Fruit fly (Drosophila melanogaster): ENCODE results near the gene CG13476.

The CG13476 gene

DNA sequence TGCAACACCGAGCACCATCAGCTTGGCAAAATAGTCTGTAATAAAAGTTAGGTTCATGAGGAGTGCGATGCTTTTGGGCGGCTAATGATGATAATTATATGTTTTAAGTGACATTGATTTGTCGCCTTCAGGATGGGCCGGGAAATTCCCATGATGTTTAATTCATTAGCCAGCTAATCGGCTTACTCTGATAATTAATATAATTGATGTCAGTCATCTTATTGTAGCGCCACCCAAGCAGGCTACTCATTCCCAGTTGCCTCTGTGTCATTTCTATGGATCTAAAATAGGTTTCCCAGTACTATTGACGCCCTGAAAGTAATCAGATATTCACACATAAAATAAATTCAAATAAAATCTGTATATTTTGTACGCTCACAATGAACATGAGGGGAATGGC, at the start of gene CG13476:
Gene CG13476 (plus strand): TSS at position 301 of the 400 bp plus-strand sequence.
- TF ChIP-seq Sp1 (GFP tag; optimal IDR thresholded peaks at IDR 0.05): no peak
- no peak for TF ChIP-seq N (GFP tag; optimal IDR thresholded peaks at IDR 0.05)
- no peak for TF ChIP-seq Jra (GFP tag; optimal IDR thresholded peaks at IDR 0.05)
- TF ChIP-seq dmrt93B (GFP tag; optimal IDR thresholded peaks at IDR 0.05): no peak

DNA sequence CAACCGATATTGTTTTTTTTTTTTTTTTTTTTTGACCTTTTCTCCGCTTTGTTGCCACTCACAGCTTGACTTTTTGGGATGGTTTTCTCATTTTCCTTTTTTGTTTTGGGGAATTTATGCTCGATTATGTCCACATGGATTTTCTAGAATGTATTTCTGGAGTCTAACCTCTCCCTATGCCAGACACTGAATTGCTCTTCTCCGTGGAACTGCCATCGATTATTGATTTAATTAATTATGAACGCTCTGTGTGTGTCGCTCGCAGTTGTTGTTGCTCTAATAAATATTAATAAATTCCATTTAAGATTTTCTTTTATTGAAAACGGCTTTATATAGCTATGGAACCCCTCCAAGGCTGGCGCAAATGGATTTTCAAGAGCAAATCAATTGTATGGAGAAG, 49.6 kb upstream of the CG13476 start:
- TF ChIP-seq tai (GFP tag; optimal IDR thresholded peaks at IDR 0.05) (no peak), br (GFP tag; optimal IDR thresholded peaks at IDR 0.05) (no peak), OdsH (GFP tag; optimal IDR thresholded peaks at IDR 0.05) (no peak), Vsx2 (GFP tag; optimal IDR thresholded peaks at IDR 0.05; ENCODE audit: partially characterized antibody) (no peak), CG32264 (GFP tag; optimal IDR thresholded peaks at IDR 0.05) (no peak), lola (GFP tag; optimal IDR thresholded peaks at IDR 0.05) (no peak), Dif (GFP tag; optimal IDR thresholded peaks at IDR 0.05; ENCODE audit: partially characterized antibody) (no peak), Hnf4 (GFP tag; optimal IDR thresholded peaks at IDR 0.05) (no peak), Rel (GFP tag; optimal IDR thresholded peaks at IDR 0.05) (no peak), Rel (tag; optimal IDR thresholded peaks at IDR 0.05) (no peak), CG9705 (GFP tag; optimal IDR thresholded peaks at IDR 0.05) (no peak), Abd-B (GFP tag; optimal IDR thresholded peaks at IDR 0.05) (no peak), jim (GFP tag; optimal IDR thresholded peaks at IDR 0.05) (no peak)

- TF ChIP-seq br (GFP tag; optimal IDR thresholded peaks at IDR 0.05) (peak; percentile 1), h (GFP tag; optimal IDR thresholded peaks at IDR 0.05) (peak; percentile 18), pan (optimal IDR thresholded peaks at IDR 0.05) (no peak), rgr (GFP tag; optimal IDR thresholded peaks at IDR 0.05) (peak; percentile 3), Rel (GFP tag; optimal IDR thresholded peaks at IDR 0.05) (no peak), Rel (tag; optimal IDR thresholded peaks at IDR 0.05) (no peak), Jra (GFP tag; optimal IDR thresholded peaks at IDR 0.05) (no peak)
Measured at dm6 chr3L:14657485-14658054, 47.7 kb upstream of the CG13476 start.

DNA sequence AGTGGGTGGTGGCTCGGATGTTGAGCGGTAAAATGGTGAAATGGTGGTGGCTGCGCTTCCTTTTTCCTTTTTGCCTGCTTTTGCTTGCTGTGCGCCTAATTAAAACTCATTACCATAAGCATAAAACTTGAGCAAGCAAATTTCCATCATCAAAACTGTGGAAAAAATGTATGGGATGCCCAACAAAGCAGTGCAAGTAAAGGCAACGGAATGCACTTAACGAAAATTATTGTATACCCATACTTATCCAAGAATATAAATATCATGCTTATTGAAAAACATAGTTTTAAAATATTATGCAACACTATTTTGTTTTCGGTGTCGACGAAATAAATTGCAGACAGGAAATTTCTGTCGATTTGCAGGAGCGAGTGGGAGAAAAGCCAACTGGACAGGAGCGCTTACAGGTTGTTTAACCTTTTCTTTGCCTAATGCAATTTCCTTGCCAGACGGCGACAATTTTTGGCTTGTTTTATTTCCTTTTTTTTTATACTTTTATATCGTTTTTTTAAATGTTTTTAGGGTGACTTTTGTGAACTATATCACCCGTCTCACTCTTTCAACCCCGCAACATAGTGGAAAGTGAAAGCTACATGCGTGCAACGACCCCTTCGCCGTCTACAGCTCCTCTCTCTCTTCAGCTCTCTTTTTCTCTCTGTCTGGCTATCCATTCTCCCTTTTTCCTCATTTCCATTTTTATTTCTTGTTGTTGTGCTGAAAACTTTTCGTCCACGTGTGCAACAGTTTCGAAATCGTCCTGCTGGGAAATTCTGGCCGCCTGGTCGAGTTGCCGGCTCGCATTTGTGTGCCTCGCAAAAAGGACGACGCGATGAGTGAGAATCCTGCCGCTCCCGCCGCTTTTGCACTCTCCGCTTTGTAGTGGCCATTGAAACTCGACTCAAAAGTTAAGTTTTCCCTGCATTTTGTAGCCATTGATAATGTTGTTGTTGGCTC, 45.0 kb upstream of the CG13476 start:
- TF ChIP-seq foxo (GFP tag; optimal IDR thresholded peaks at IDR 0.05) (no peak), OdsH (GFP tag; optimal IDR thresholded peaks at IDR 0.05) (no peak), Hr83 (GFP tag; optimal IDR thresholded peaks at IDR 0.05; ENCODE audit: poor library complexity, severe bottlenecking) (no peak), Dif (GFP tag; optimal IDR thresholded peaks at IDR 0.05; ENCODE audit: partially characterized antibody) (no peak)

DNA sequence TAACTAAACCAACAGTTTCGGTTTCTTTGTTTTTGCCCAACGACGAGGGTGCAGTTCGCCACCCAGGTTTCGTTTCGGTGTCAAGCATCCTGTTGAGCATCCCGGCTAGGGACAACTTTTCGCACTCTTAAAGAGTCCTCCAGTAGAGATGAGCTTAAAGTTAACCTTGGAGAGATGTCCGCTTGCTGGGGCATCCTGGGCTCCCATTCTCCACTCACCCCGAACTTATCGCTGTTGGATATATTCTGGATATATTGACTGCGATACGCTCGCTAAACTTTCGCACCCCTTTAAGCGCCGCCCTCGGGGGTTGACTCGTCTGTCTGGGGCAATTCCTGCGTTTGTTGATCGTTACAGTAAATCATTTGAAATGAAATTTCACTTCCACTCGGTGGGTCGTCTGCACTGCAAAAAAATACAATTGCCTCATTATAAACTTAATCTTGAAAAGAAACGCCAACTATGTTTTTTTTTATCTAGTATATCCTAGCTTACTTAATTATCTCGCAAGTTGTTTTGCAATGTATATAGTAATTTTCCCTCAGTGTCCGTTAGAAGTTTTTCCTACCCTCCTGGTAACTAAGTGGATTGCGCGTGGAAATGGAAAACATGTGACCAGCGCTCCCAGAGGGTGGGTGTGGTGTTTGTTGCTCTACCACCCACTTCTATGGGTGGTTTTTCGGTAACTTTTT, 43.6 kb upstream of the CG13476 start:
- TF ChIP-seq Hnf4 (GFP tag; optimal IDR thresholded peaks at IDR 0.05) (peak; percentile 36), woc (GFP tag; optimal IDR thresholded peaks at IDR 0.05) (peak; percentile 13), N (GFP tag; optimal IDR thresholded peaks at IDR 0.05) (no peak), Vsx2 (GFP tag; optimal IDR thresholded peaks at IDR 0.05; ENCODE audit: partially characterized antibody) (no peak), lola (GFP tag; optimal IDR thresholded peaks at IDR 0.05) (no peak), Mio (GFP tag; optimal IDR thresholded peaks at IDR 0.05) (no peak), h (GFP tag; optimal IDR thresholded peaks at IDR 0.05) (peak; percentile 55), tai (GFP tag; optimal IDR thresholded peaks at IDR 0.05) (no peak), usp (GFP tag; optimal IDR thresholded peaks at IDR 0.05) (no peak), jim (GFP tag; optimal IDR thresholded peaks at IDR 0.05) (no peak), psq (GFP tag; optimal IDR thresholded peaks at IDR 0.05) (peak; percentile 6), pan (optimal IDR thresholded peaks at IDR 0.05) (no peak), Rel (GFP tag; optimal IDR thresholded peaks at IDR 0.05) (no peak), Rel (tag; optimal IDR thresholded peaks at IDR 0.05) (no peak), Hr83 (GFP tag; optimal IDR thresholded peaks at IDR 0.05; ENCODE audit: poor library complexity, severe bottlenecking) (no peak), GATAd (GFP tag; optimal IDR thresholded peaks at IDR 0.05) (no peak), dsf (GFP tag; optimal IDR thresholded peaks at IDR 0.05; ENCODE audit: borderline replicate concordance) (no peak), CG9705 (GFP tag; optimal IDR thresholded peaks at IDR 0.05) (no peak), Abd-B (GFP tag; optimal IDR thresholded peaks at IDR 0.05) (no peak), CrebA (GFP tag; optimal IDR thresholded peaks at IDR 0.05; ENCODE audit: borderline replicate concordance) (no peak), OdsH (GFP tag; optimal IDR thresholded peaks at IDR 0.05) (peak; percentile 45), rgr (GFP tag; optimal IDR thresholded peaks at IDR 0.05) (peak; percentile 26), ey (GFP tag; optimal IDR thresholded peaks at IDR 0.05) (peak; percentile 10), sage (GFP tag; optimal IDR thresholded peaks at IDR 0.05) (no peak), Jra (GFP tag; optimal IDR thresholded peaks at IDR 0.05) (no peak), Myc (optimal IDR thresholded peaks at IDR 0.05) (no peak), HLH106 (tag; optimal IDR thresholded peaks at IDR 0.05) (peak; percentile 3), Sp1 (GFP tag; optimal IDR thresholded peaks at IDR 0.05) (peak; percentile 44), dl (GFP tag; optimal IDR thresholded peaks at IDR 0.05; ENCODE audit: insufficient read depth in 1 of 2, partially characterized antibody in 2 of 2) (no peak), fru (GFP tag; optimal IDR thresholded peaks at IDR 0.05) (peak; percentile 68), Dif (GFP tag; optimal IDR thresholded peaks at IDR 0.05; ENCODE audit: partially characterized antibody) (no peak)
